Fruit fly (Drosophila melanogaster) whole organism, embryonic: ENCODE data around the gene CG5445.

Source experiments
- Atf3 ChIP-seq: fragments of 200-800 bp; sonication (Bioruptor generic); optimal IDR thresholded peaks from 3 replicates; lab custom pipeline; 2016; ENCODE audit warnings: missing biosample characterization, missing genetic modification characterization
- CG11695 ChIP-seq: fragments of 200-800 bp; sonication (Bioruptor generic); IDR thresholded peaks from 3 replicates; pipeline ENCODE4 v1.3.6; 2022; ENCODE audit warnings: missing biosample characterization, missing genetic modification characterization
- CG32767 ChIP-seq: fragments of 200-800 bp; sonication (Bioruptor generic); IDR thresholded peaks from 2 replicates; pipeline ENCODE4 v1.3.6; 2022; ENCODE audit warnings: missing biosample characterization, missing genetic modification characterization
- CG42726 ChIP-seq: fragments of 200-800 bp; sonication (Bioruptor generic); IDR thresholded peaks from 2 replicates; pipeline ENCODE4 v1.3.6; 2022; ENCODE audit warnings: missing biosample characterization, missing genetic modification characterization; ENCODE audit not compliant: partially characterized antibody
- CG6854 ChIP-seq: fragments of 200-800 bp; sonication (Bioruptor generic); optimal IDR thresholded peaks from 3 replicates; lab custom pipeline; 2017; ENCODE audit warnings: missing biosample characterization, mild to moderate bottlenecking, missing genetic modification characterization
- CG8089 ChIP-seq: fragments of 200-800 bp; sonication (Bioruptor generic); optimal IDR thresholded peaks from 3 replicates; lab custom pipeline; 2016; ENCODE audit warnings: missing biosample characterization, missing genetic modification characterization
- Myb ChIP-seq: fragments of 200-800 bp; sonication (Bioruptor generic); optimal IDR thresholded peaks from 2 replicates; lab custom pipeline; 2016; ENCODE audit warnings: missing biosample characterization, missing genetic modification characterization
- br ChIP-seq: fragments of >200 bp; optimal IDR thresholded peaks from 2 replicates; lab custom pipeline; 2017

DNA sequence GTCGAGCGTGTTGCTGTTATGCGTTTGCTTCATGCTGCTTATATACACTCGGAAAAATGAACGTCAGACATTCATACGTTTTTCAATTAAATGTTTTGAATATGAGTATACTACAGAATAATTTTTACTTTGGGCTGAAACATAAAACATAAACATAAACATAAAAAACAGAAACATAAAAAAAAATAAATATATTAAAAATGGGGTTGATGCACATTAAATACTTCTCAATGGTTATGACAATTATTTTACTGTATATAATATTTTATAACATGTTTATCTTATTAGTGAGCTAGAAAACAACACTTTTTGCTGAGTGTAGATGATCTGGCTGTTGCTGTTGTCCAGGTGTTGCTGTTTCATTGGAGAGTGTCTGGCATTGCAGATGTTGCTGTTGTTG, 44.9 kb upstream of the CG5445 start:
- TF ChIP-seq CG42726 (GFP tag; lab: Robert Waterston, UW): no peak
- TF ChIP-seq CG8089 (GFP tag; lab: Kevin White, UChicago): no peak
- no peak for TF ChIP-seq CG32767
- TF ChIP-seq Myb (GFP tag; lab: Kevin White, UChicago): no peak
- TF ChIP-seq Atf3 (GFP tag; lab: Kevin White, UChicago): no peak
- TF ChIP-seq br (lab: Kevin White, UChicago): no peak
- no peak for TF ChIP-seq CG11695 (GFP tag; lab: Robert Waterston, UW)
- no peak for TF ChIP-seq CG6854 (GFP tag; lab: Kevin White, UChicago)
